Fruit fly (Drosophila melanogaster): ENCODE results near the gene CG8813.

CG8813 gene

DNA sequence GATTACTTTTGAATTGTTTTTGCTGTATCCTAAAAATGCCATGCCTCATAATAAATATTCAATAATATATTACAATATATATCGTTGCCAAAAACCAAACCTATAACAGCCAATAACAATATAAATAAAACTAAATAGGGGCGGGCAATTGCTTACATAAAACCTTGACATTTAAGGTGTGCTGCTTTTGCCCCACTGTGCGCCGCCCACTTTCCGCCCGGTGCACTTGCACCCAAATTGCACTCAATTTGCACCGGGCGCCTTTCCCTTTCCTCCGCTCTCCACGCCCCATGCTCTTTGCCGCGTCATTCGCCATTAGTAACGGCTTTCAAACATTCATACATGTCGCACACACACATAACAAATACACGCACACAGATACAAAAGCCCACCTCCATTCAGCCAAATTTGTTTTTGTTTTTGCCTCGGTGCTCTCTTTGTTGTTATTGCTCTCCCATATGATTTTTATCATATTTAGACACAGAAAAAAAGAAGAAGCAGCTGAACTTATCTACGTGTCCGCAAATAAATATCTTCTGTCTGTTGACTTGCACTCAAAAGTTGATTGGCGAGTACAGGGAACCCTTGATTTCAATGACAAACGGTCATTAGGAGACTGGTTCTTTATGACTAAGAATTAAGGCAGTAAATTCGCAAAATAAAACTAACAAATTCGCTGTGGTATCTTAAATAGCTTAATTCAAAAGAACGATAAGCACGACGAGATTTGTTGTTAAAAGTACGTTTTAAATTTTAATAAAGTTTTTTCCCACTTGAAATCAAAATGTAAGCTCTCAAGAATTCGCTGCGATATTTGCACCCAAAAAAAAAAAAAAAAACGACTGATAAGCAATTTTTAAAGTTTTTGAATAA, 11.4 kb upstream of the CG8813 start (continued):
- no peak for TF ChIP-seq CG18011 (GFP tag; optimal IDR thresholded peaks at IDR 0.05)
- TF ChIP-seq CG7372 (GFP tag; IDR thresholded peaks at IDR 0.05) = no peak
- no peak for TF ChIP-seq CG12942 (GFP tag; optimal IDR thresholded peaks at IDR 0.05)
- TF ChIP-seq CG6175 (GFP tag; IDR thresholded peaks at IDR 0.05) = no peak
- no peak for TF ChIP-seq CG6813 (GFP tag; optimal IDR thresholded peaks at IDR 0.05)
- TF ChIP-seq CG11085 (GFP tag; IDR thresholded peaks at IDR 0.05) = no peak
- TF ChIP-seq Atf6 (GFP tag; IDR thresholded peaks at IDR 0.05) = no peak
- TF ChIP-seq YL-1 (GFP tag; optimal IDR thresholded peaks at IDR 0.05) = no peak
- TF ChIP-seq wdn (GFP tag; IDR thresholded peaks at IDR 0.05) = no peak
- TF ChIP-seq croc (GFP tag; conservative IDR thresholded peaks at IDR 0.05) = no peak
- TF ChIP-seq Stat92E (GFP tag; optimal IDR thresholded peaks at IDR 0.05) = no peak
- no peak for TF ChIP-seq oc (tag; optimal IDR thresholded peaks at IDR 0.05)
- no peak for TF ChIP-seq CG10654 (GFP tag; optimal IDR thresholded peaks at IDR 0.05)
- peak; percentile 74 for TF ChIP-seq CG15479 (GFP tag; optimal IDR thresholded peaks at IDR 0.05)
- no peak for TF ChIP-seq NK7.1 (GFP tag; optimal IDR thresholded peaks at IDR 0.05)
- no peak for TF ChIP-seq CG7786 (GFP tag; optimal IDR thresholded peaks at IDR 0.05)
- no peak for TF ChIP-seq CG15514 (GFP tag; optimal IDR thresholded peaks at IDR 0.05)
- TF ChIP-seq chinmo (GFP tag; IDR thresholded peaks at IDR 0.05; ENCODE audit: partially characterized antibody) = peak; percentile 88; the same call in 3 of the 4 replicates
- peak; percentile 33 for TF ChIP-seq pho (GFP tag; optimal IDR thresholded peaks at IDR 0.05)
- no peak for TF ChIP-seq CG2129 (GFP tag; IDR thresholded peaks at IDR 0.05; ENCODE audit: partially characterized antibody)
- no peak for TF ChIP-seq pros (GFP tag; optimal IDR thresholded peaks at IDR 0.05)
- TF ChIP-seq bigmax (GFP tag; optimal IDR thresholded peaks at IDR 0.05) = no peak
- TF ChIP-seq fd64A (GFP tag; optimal IDR thresholded peaks at IDR 0.05) = no peak
- no peak for TF ChIP-seq vfl (GFP tag; optimal IDR thresholded peaks at IDR 0.05)
- TF ChIP-seq bsh (GFP tag; optimal IDR thresholded peaks at IDR 0.05) = peak; percentile 5 to 57
- no peak for TF ChIP-seq schlank (tag; optimal IDR thresholded peaks at IDR 0.05)
- no peak for TF ChIP-seq CG14860 (GFP tag; IDR thresholded peaks at IDR 0.05; ENCODE audit: partially characterized antibody)
- no peak for TF ChIP-seq HLHmδ (GFP tag; optimal IDR thresholded peaks at IDR 0.05)
- no peak for TF ChIP-seq emc (GFP tag; optimal IDR thresholded peaks at IDR 0.05)
- no peak for TF ChIP-seq cad (GFP tag; optimal IDR thresholded peaks at IDR 0.05)
- TF ChIP-seq Neu2 (GFP tag; optimal IDR thresholded peaks at IDR 0.05; ENCODE audit: borderline replicate concordance) = no peak
- TF ChIP-seq kay (GFP tag; optimal IDR thresholded peaks at IDR 0.05) = peak; percentile 28
- TF ChIP-seq CG15269 (tag; optimal IDR thresholded peaks at IDR 0.05) = peak; percentile 25
- no peak for TF ChIP-seq danr (GFP tag; IDR thresholded peaks at IDR 0.05)
- TF ChIP-seq sens-2 (GFP tag; IDR thresholded peaks at IDR 0.05) = no peak
- TF ChIP-seq pita (GFP tag; optimal IDR thresholded peaks at IDR 0.05) = no peak
- peak in 1 of 2 experiments; percentile 42 for TF ChIP-seq Hr51 (GFP tag; optimal IDR thresholded peaks at IDR 0.05)
- peak; percentile 39 for TF ChIP-seq CG17359 (tag; optimal IDR thresholded peaks at IDR 0.05)
- TF ChIP-seq CG15011 (GFP tag; optimal IDR thresholded peaks at IDR 0.05) = peak; percentile 24
- TF ChIP-seq CG8924 (tag; optimal IDR thresholded peaks at IDR 0.05) = peak; percentile 24
- TF ChIP-seq CG12155 (GFP tag; optimal IDR thresholded peaks at IDR 0.05) = no peak
- no peak for TF ChIP-seq Hr3 (GFP tag; optimal IDR thresholded peaks at IDR 0.05)
- no peak for TF ChIP-seq wek (GFP tag; optimal IDR thresholded peaks at IDR 0.05)
- no peak for TF ChIP-seq zen2 (GFP tag; IDR thresholded peaks at IDR 0.05; ENCODE audit: partially characterized antibody)
- no peak for TF ChIP-seq en (GFP tag; optimal IDR thresholded peaks at IDR 0.05)
- TF ChIP-seq yki (optimal IDR thresholded peaks at IDR 0.05) = no peak
- TF ChIP-seq CG14710 (tag; optimal IDR thresholded peaks at IDR 0.05) = no peak
- peak in 1 of 2 experiments; percentile 22 for TF ChIP-seq eve (GFP tag; optimal IDR thresholded peaks at IDR 0.05)
